Worm (Caenorhabditis elegans) whole organism, L1 larva: ENCODE data around the gene atf-2.

ENCODE experiments used
- ces-1 ChIP-seq: fragments of 150-350 bp; optimal IDR thresholded peaks from 2 replicates; lab custom pipeline; 2014; ENCODE audit warnings: missing biosample characterization, missing genetic modification reagents, missing genetic modification characterization
- dpl-1 ChIP-seq, 3 experiments: fragments of 150-350 bp in 2 of 3; sonication (generic microtip) in 1 of 3; optimal IDR thresholded peaks; 2 replicates each; lab custom pipeline; 2014 to 2017; ENCODE audit warnings: missing biosample characterization in 3 of 3, missing genetic modification characterization in 3 of 3, missing genetic modification reagents in 3 of 3
- mep-1 ChIP-seq: fragments of 150-350 bp; optimal IDR thresholded peaks from 2 replicates; lab custom pipeline; 2014; ENCODE audit warnings: missing biosample characterization, missing genetic modification characterization
- nhr-237 ChIP-seq: fragments of 150-350 bp; optimal IDR thresholded peaks from 2 replicates; lab custom pipeline; 2014; ENCODE audit warnings: missing biosample characterization, missing genetic modification characterization
- nhr-28 ChIP-seq: fragments of 150-350 bp; optimal IDR thresholded peaks from 2 replicates; lab custom pipeline; 2014; ENCODE audit warnings: missing biosample characterization, missing genetic modification characterization
- nhr-77 ChIP-seq: fragments of 150-350 bp; optimal IDR thresholded peaks from 2 replicates; lab custom pipeline; 2014; ENCODE audit warnings: missing biosample characterization, missing genetic modification characterization
- rnt-1 ChIP-seq: sonication (generic microtip); optimal IDR thresholded peaks from 2 replicates; lab custom pipeline; 2016; ENCODE audit warnings: mild to moderate bottlenecking, missing genetic modification characterization, moderate library complexity, missing compliant biosample characterization
- skn-1 ChIP-seq: fragments of 150-350 bp; optimal IDR thresholded peaks from 2 replicates; lab custom pipeline; 2014; ENCODE audit warnings: missing biosample characterization, missing genetic modification characterization
- snpc-4 ChIP-seq: fragments of 150-350 bp; optimal IDR thresholded peaks from 2 replicates; lab custom pipeline; 2014; ENCODE audit warnings: missing biosample characterization, missing genetic modification characterization

ce11 chrII:8750056-8750455 is 1.7 kb upstream of the atf-2 start:
- TF ChIP-seq skn-1 (tag; lab: Kevin White, UChicago): peak; percentile 60
- no peak for TF ChIP-seq nhr-77
- no peak for TF ChIP-seq dpl-1 (GFP tag; optimal IDR thresholded peaks at IDR 0.05; lab: Kevin White, UChicago)
- TF ChIP-seq nhr-237 (tag; lab: Kevin White, UChicago): no peak
- no peak for TF ChIP-seq rnt-1 (tag; lab: Kevin White, UChicago)
- TF ChIP-seq nhr-28 (tag; lab: Kevin White, UChicago): no peak
- no peak for TF ChIP-seq snpc-4 (tag; lab: Kevin White, UChicago)
- TF ChIP-seq ces-1 (GFP tag; lab: Kevin White, UChicago): no peak
- TF ChIP-seq mep-1 (tag; lab: Kevin White, UChicago): no peak
